Worm (Caenorhabditis elegans): ENCODE data around the gene F36H12.10.

F36H12.10 gene

DNA sequence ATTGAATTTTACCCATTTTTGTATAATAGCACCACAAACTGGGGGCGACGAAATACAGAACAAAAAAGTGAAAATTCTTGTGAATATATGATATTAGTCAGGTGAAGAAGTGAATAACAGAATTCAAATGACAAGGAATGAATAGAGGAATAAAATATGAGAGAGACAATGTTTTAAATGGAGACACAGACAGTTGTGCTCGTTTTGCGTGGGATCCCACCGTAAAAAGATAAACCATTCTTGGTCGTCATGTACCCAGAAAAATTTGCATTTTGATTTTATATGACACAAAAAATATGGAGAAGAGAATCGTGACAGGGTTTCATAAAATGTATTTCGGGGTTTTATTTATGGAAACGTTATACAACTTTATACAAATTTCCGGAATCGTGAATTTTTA is 23.2 kb upstream of the F36H12.10 start, which contains the start of gene F36H12.17:
F36H12.17 (minus strand) TSS at position 101 of the 400 bp plus-strand sequence.
- TF ChIP-seq tlp-1 (tag; optimal IDR thresholded peaks at IDR 0.05) (no peak), pag-3 (tag; optimal IDR thresholded peaks at IDR 0.05; ENCODE audit: borderline replicate concordance, insufficient read depth) (no peak), sox-4 (tag; optimal IDR thresholded peaks at IDR 0.05) (no peak), vab-15 (tag; optimal IDR thresholded peaks at IDR 0.05) (no peak), lin-13 (GFP tag; optimal IDR thresholded peaks at IDR 0.05) (no peak), nhr-90 (tag; optimal IDR thresholded peaks at IDR 0.05; ENCODE audit: poor library complexity) (no peak), snu-23 (GFP tag; optimal IDR thresholded peaks at IDR 0.05) (no peak), fos-1 (tag; optimal IDR thresholded peaks at IDR 0.05) (no peak), alr-1 (tag; optimal IDR thresholded peaks at IDR 0.05; ENCODE audit: borderline replicate concordance) (no peak), nhr-71 (tag; optimal IDR thresholded peaks at IDR 0.05) (no peak), nhr-28 (tag; optimal IDR thresholded peaks at IDR 0.05) (no peak), lin-15B (tag; optimal IDR thresholded peaks at IDR 0.05) (no peak), efl-1 (optimal IDR thresholded peaks at IDR 0.05) (no peak), efl-1 (GFP tag; optimal IDR thresholded peaks at IDR 0.05 in 1 of 2) (no peak), ceh-88 (GFP tag; IDR thresholded peaks at IDR 0.05) (no peak), grh-1 (GFP tag; IDR thresholded peaks at IDR 0.05) (no peak), jun-1 (tag; optimal IDR thresholded peaks at IDR 0.05) (no peak), sptf-1 (tag; optimal IDR thresholded peaks at IDR 0.05) (no peak)

DNA sequence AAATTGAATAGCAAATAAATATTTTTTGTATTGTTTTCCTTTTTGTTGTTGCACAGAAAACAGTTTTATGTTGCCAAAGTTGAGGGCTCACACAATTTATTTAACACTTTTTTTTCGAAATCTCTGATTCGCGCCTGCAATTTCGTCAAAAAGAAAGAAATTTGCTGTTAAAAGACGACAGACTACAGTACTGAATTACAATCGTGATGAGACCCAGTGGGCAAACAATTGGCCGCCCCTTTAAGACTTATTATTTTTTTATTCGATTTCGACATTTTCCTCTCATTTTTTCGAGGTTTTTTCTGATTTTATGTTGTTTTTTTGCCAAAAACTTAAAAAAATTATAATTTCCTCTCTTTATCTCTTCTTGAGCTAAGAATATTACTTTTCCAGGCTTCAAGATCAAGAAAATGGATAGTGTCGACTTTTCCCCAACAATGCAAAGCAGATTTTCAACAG is 19.6 kb upstream of the F36H12.10 start, which contains the start of gene slfl-4:
slfl-4 (plus strand) TSS at position 409 of the 459 bp plus-strand sequence.
- TF ChIP-seq nhr-20 (tag; optimal IDR thresholded peaks at IDR 0.05) (no peak), ztf-4 (tag; optimal IDR thresholded peaks at IDR 0.05) (no peak), swsn-7 (tag; optimal IDR thresholded peaks at IDR 0.05) (no peak), sox-4 (tag; optimal IDR thresholded peaks at IDR 0.05) (no peak), ceh-82 (tag; optimal IDR thresholded peaks at IDR 0.05) (no peak), pax-3 (tag; optimal IDR thresholded peaks at IDR 0.05) (no peak), elt-2 (tag; optimal IDR thresholded peaks at IDR 0.05) (no peak), hlh-4 (tag; optimal IDR thresholded peaks at IDR 0.05) (no peak)

DNA sequence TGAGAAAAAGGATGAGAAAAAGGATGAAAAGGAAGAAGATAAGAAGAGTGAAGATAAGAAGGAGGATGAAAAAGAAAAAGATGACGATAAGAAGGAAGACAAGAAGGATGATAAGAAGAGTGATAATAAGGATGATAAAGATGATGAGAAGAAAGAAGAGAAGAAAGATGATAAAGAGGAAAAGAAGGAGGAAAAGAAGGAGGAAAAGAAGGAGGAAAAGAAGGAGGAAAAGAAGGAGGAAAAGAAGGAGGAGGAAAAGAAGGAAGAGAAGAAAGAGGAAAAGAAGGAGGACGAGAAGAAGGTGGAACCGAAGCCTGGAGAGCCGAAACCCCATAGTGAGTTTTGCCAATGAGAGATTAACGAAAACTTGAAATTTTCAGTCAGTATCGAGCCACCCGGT is 18.8 kb upstream of the F36H12.10 start:
- no peak for TF ChIP-seq mef-2 (tag; optimal IDR thresholded peaks at IDR 0.05)
- TF ChIP-seq pag-3 (tag; optimal IDR thresholded peaks at IDR 0.05; ENCODE audit: borderline replicate concordance, insufficient read depth): no peak
- TF ChIP-seq unc-86 (tag; optimal IDR thresholded peaks at IDR 0.05): no peak
- no peak for TF ChIP-seq lin-35 (GFP tag; optimal IDR thresholded peaks at IDR 0.05)

DNA sequence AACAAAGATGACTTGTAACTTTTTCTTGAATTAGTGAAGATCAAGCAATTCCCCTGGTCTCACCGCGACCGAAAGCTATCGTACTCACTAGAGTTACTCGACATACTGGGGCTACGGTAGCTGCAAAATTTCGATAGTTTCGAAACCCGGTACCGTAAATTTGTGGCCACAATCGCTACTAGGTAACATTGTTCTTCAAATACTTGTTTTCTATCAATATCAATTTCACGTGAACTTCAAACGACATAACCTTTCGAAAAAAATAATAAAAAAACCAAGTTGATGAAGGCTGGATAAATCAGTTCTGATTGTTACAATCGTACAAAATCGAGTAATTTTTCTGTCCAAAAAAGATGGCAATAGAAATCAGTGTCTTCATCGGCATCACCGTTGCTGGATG is 17.9 kb upstream of the F36H12.10 start, which contains the start of gene F36H12.3:
F36H12.3 (plus strand) TSS at position 301 of the 400 bp plus-strand sequence.
- no peak for TF ChIP-seq sup-37 (GFP tag; optimal IDR thresholded peaks at IDR 0.05)
- TF ChIP-seq ztf-4 (tag; optimal IDR thresholded peaks at IDR 0.05): no peak
- no peak for TF ChIP-seq irx-1 (tag; optimal IDR thresholded peaks at IDR 0.05)

DNA sequence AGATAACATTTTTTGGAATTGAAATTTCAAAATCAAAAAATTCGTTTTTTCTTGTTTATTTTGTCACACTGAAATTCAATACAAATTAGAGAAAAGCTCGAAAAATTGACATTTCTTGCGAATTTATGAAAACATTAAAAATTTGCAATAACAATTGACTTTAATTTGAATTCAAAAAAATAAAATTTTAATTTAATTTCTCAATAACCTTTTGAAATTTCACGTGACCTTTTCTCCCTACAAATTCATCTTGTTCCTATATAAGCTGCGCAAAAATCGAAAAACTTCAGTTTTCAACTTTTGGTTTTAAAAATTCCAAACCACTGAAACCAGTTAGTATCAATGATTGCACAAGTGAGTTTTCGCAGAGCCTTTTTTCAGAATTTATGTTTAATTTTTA is 14.2 kb upstream of the F36H12.10 start, which contains the start of gene F36H12.4:
F36H12.4 (plus strand) TSS at position 301 of the 400 bp plus-strand sequence.
- TF ChIP-seq elt-2 (tag; optimal IDR thresholded peaks at IDR 0.05): no peak
- no peak for TF ChIP-seq lin-13 (GFP tag; optimal IDR thresholded peaks at IDR 0.05)
- no peak for TF ChIP-seq efl-1 (optimal IDR thresholded peaks at IDR 0.05)
- TF ChIP-seq efl-1 (GFP tag; optimal IDR thresholded peaks at IDR 0.05 in 1 of 2): peak in 1 of 2 experiments; percentile 74
- TF ChIP-seq pax-3 (tag; optimal IDR thresholded peaks at IDR 0.05): no peak

DNA sequence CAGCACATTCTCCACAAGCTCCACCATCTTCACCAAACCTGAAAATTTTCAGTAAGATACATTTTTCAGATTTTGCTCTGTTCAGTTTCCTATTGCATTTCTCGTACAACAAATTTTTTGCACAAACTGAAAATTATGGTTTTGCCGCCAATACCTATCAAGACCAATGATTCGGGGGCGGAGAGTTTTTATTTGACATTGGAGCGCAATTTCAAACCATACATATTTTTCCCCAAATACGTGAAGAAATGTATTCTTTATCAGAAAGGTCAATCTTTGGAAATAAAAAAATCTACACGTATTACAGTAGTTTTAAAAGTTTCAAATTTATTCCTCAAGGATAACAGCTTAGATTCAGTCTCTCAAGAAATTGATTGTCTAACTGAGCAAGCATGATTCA is 11.9 kb upstream of the F36H12.10 start, which contains the start of gene F36H12.5:
F36H12.5 (plus strand) TSS at position 301 of the 400 bp plus-strand sequence.
- TF ChIP-seq nhr-77 (tag; optimal IDR thresholded peaks at IDR 0.05): no peak
